Fruit fly (Drosophila melanogaster): ENCODE measurements around the gene Mcm6.

The Mcm6 gene

dm6 chrX:6661392-6661837 is 12.8 kb upstream of the Mcm6 start, which contains the start of the genes CG3224 and Ctr1A (continued):
- TF ChIP-seq inv (GFP tag; IDR thresholded peaks at IDR 0.05; ENCODE audit: partially characterized antibody) (no peak; the same call in 1 of the 2 replicates), CG10979 (tag; optimal IDR thresholded peaks at IDR 0.05) (no peak), gsb (GFP tag; IDR thresholded peaks at IDR 0.05) (no peak), CG16815 (GFP tag; optimal IDR thresholded peaks at IDR 0.05) (no peak), tna (GFP tag; IDR thresholded peaks at IDR 0.05; ENCODE audit: partially characterized antibody) (no peak), chn (GFP tag; optimal IDR thresholded peaks at IDR 0.05) (no peak), MBD-R2 (GFP tag; IDR thresholded peaks at IDR 0.05) (peak; percentile 33; the same call in 1 of the 2 replicates), eve (GFP tag; optimal IDR thresholded peaks at IDR 0.05) (peak in 1 of 2 experiments; percentile 28), CG8089 (GFP tag; optimal IDR thresholded peaks at IDR 0.05) (no peak), CG31365 (tag; optimal IDR thresholded peaks at IDR 0.05) (no peak), ham (GFP tag; IDR thresholded peaks at IDR 0.05) (no peak), CG12155 (GFP tag; optimal IDR thresholded peaks at IDR 0.05) (no peak), CG30431 (GFP tag; optimal IDR thresholded peaks at IDR 0.05) (no peak), CG6765 (GFP tag; optimal IDR thresholded peaks at IDR 0.05) (no peak), CG18764 (GFP tag; optimal IDR thresholded peaks at IDR 0.05) (no peak), Adf1 (GFP tag; IDR thresholded peaks at IDR 0.05) (no peak), CG34376 (GFP tag; optimal IDR thresholded peaks at IDR 0.05) (no peak), Gsc (GFP tag; IDR thresholded peaks at IDR 0.05) (no peak), CG15073 (GFP tag; optimal IDR thresholded peaks at IDR 0.05) (no peak), CrebB (tag; optimal IDR thresholded peaks at IDR 0.05) (no peak), CG14667 (GFP tag; IDR thresholded peaks at IDR 0.05) (no peak), Blimp-1 (GFP tag; optimal IDR thresholded peaks at IDR 0.05) (no peak), dm (GFP tag; optimal IDR thresholded peaks at IDR 0.05) (peak; percentile 16), Gug (GFP tag; IDR thresholded peaks at IDR 0.05) (no peak), row (GFP tag; IDR thresholded peaks at IDR 0.05) (no peak), CG7745 (tag; optimal IDR thresholded peaks at IDR 0.05) (no peak), CG6254 (GFP tag; optimal IDR thresholded peaks at IDR 0.05) (no peak), Ets97D (GFP tag; optimal IDR thresholded peaks at IDR 0.05) (peak; percentile 51), Side (GFP tag; optimal IDR thresholded peaks at IDR 0.05) (no peak), MTF-1 (GFP tag; optimal IDR thresholded peaks at IDR 0.05; ENCODE audit: borderline replicate concordance) (no peak), crol (GFP tag; IDR thresholded peaks at IDR 0.05) (no peak), vvl (GFP tag; IDR thresholded peaks at IDR 0.05) (no peak), CG7786 (GFP tag; optimal IDR thresholded peaks at IDR 0.05) (no peak), stc (GFP tag; IDR thresholded peaks at IDR 0.05) (no peak), Trl (optimal IDR thresholded peaks at IDR 0.05) (no peak), Trl (GFP tag; optimal IDR thresholded peaks at IDR 0.05) (no peak), CG10959 (GFP tag; IDR thresholded peaks at IDR 0.05) (no peak), CG10654 (GFP tag; optimal IDR thresholded peaks at IDR 0.05) (no peak), CG1603 (tag; optimal IDR thresholded peaks at IDR 0.05) (peak; percentile 31), Camta (GFP tag; optimal IDR thresholded peaks at IDR 0.05) (no peak), E2f1 (GFP tag; IDR thresholded peaks at IDR 0.05) (no peak), CG30403 (GFP tag; optimal IDR thresholded peaks at IDR 0.05) (no peak), PHDP (tag; optimal IDR thresholded peaks at IDR 0.05) (no peak), Myb (GFP tag; optimal IDR thresholded peaks at IDR 0.05) (no peak), kah (GFP tag; optimal IDR thresholded peaks at IDR 0.05) (no peak), bsh (GFP tag; optimal IDR thresholded peaks at IDR 0.05) (no peak), slp2 (GFP tag; optimal IDR thresholded peaks at IDR 0.05) (no peak), ftz-f1 (GFP tag; optimal IDR thresholded peaks at IDR 0.05) (no peak), HLH4C (GFP tag; IDR thresholded peaks at IDR 0.05; ENCODE audit: partially characterized antibody) (no peak), CG14965 (GFP tag; optimal IDR thresholded peaks at IDR 0.05; ENCODE audit: borderline replicate concordance) (no peak), Lim3 (GFP tag; IDR thresholded peaks at IDR 0.05) (no peak), CG15696 (tag; optimal IDR thresholded peaks at IDR 0.05) (no peak), CG1529 (GFP tag; optimal IDR thresholded peaks at IDR 0.05) (no peak)
